Fruit fly (Drosophila melanogaster): ENCODE measurements around the gene Prx3.

dm6 chr3R:17558630-17559029 lies 12.3 kb upstream of the Prx3 start, which contains the start of gene Hmx:
- TF ChIP-seq usp (GFP tag; optimal IDR thresholded peaks at IDR 0.05) (no peak), pan (optimal IDR thresholded peaks at IDR 0.05) (no peak), CG8478 (optimal IDR thresholded peaks at IDR 0.05) (no peak), EcR (GFP tag; optimal IDR thresholded peaks at IDR 0.05) (no peak)
